Fruit fly (Drosophila melanogaster): ENCODE data around the gene Ccp84Ac.

dm6 chr3R:6708858-6709257 lies 12.8 kb upstream of the Ccp84Ac start:
- TF ChIP-seq CG8478 (optimal IDR thresholded peaks at IDR 0.05) (no peak), CTCF (optimal IDR thresholded peaks at IDR 0.05) (peak; percentile 63 to 83)
